Worm (Caenorhabditis elegans): ENCODE results near the gene F42A10.6.

ce11 chrIII:6215943-6216342 is 39.3 kb upstream of the F42A10.6 start:
- TF ChIP-seq ets-7 (tag; optimal IDR thresholded peaks at IDR 0.05), result no peak
- TF ChIP-seq hmg-4 (GFP tag; optimal IDR thresholded peaks at IDR 0.05), result no peak
- TF ChIP-seq ama-1 (optimal IDR thresholded peaks at IDR 0.05), result no peak
- no peak for TF ChIP-seq pes-1 (GFP tag; IDR thresholded peaks at IDR 0.05)
- TF ChIP-seq flt-1 (GFP tag; IDR thresholded peaks at IDR 0.05), result no peak
- TF ChIP-seq B0310.2 (tag; optimal IDR thresholded peaks at IDR 0.05), result no peak
- no peak for TF ChIP-seq hnd-1 (tag; optimal IDR thresholded peaks at IDR 0.05)
- TF ChIP-seq F13C5.2 (tag; optimal IDR thresholded peaks at IDR 0.05), result no peak
- no peak for TF ChIP-seq tra-4 (tag; optimal IDR thresholded peaks at IDR 0.05)
- no peak for TF ChIP-seq hmbx-1 (tag; optimal IDR thresholded peaks at IDR 0.05)
- TF ChIP-seq ceh-13 (GFP tag; optimal IDR thresholded peaks at IDR 0.05), result no peak
- no peak for TF ChIP-seq sea-1 (GFP tag; conservative IDR thresholded peaks at IDR 0.05)
- no peak for TF ChIP-seq tbx-11 (GFP tag; IDR thresholded peaks at IDR 0.05)
